Fruit fly (Drosophila melanogaster) whole organism, embryonic: ENCODE data around the gene CG5500.

ENCODE experiments used
- Asciz ChIP-seq: fragments of 200-800 bp; sonication (Bioruptor generic); optimal IDR thresholded peaks from 2 replicates; lab custom pipeline; 2017; ENCODE audit warnings: missing biosample characterization, mild to moderate bottlenecking, missing genetic modification characterization, missing genetic modification reagents
- Awh ChIP-seq: fragments of 200-800 bp; sonication (Bioruptor generic); IDR thresholded peaks from 2 replicates; pipeline ENCODE4, ENCODE4 v1.3.6; 2022; ENCODE audit warnings: missing biosample characterization, missing genetic modification characterization
- Bdp1 ChIP-seq: fragments of 200-800 bp; sonication (Bioruptor generic); optimal IDR thresholded peaks from 3 replicates; lab custom pipeline; 2016; ENCODE audit warnings: missing biosample characterization, missing genetic modification characterization
- BtbVII ChIP-seq: fragments of 200-800 bp; sonication (Bioruptor generic); optimal IDR thresholded peaks from 3 replicates; lab custom pipeline; 2017; ENCODE audit warnings: missing biosample characterization, mild to moderate bottlenecking, missing genetic modification characterization
- CG11093 ChIP-seq: fragments of 200-800 bp; sonication (Bioruptor generic); IDR thresholded peaks from 3 replicates; pipeline ENCODE4 v1.3.6; 2022; ENCODE audit warnings: missing biosample characterization, missing genetic modification characterization
- CG11398 ChIP-seq: fragments of 200-800 bp; sonication (Bioruptor generic); optimal IDR thresholded peaks from 2 replicates; lab custom pipeline; 2016; ENCODE audit warnings: missing biosample characterization, missing genetic modification characterization
- CG1233 ChIP-seq: fragments of 200-800 bp; sonication (Bioruptor generic); optimal IDR thresholded peaks from 4 replicates; lab custom pipeline; 2018; ENCODE audit warnings: missing biosample characterization, mild to moderate bottlenecking, missing genetic modification characterization
- CG12942 ChIP-seq: fragments of 200-800 bp; sonication (Bioruptor generic); optimal IDR thresholded peaks from 3 replicates; lab custom pipeline; 2016; ENCODE audit warnings: missing biosample characterization, missing genetic modification characterization
- CG13424 ChIP-seq: fragments of 200-800 bp; sonication (Bioruptor generic); optimal IDR thresholded peaks from 2 replicates; lab custom pipeline; 2019; ENCODE audit warnings: missing biosample characterization, mild to moderate bottlenecking, missing genetic modification characterization, moderate library complexity
- CG1602 ChIP-seq: fragments of 200-800 bp; sonication (Bioruptor generic); optimal IDR thresholded peaks from 3 replicates; lab custom pipeline; 2016; ENCODE audit warnings: missing biosample characterization, missing genetic modification characterization
- CG2129 ChIP-seq: fragments of 200-800 bp; sonication (Bioruptor generic); IDR thresholded peaks from 2 replicates; pipeline ENCODE4 v1.3.6; 2022; ENCODE audit warnings: missing biosample characterization, missing genetic modification characterization; ENCODE audit not compliant: partially characterized antibody
- CG30431 ChIP-seq: fragments of 200-800 bp; sonication (Bioruptor generic); optimal IDR thresholded peaks from 2 replicates; lab custom pipeline; 2017; ENCODE audit warnings: missing biosample characterization, missing genetic modification characterization
- CG42726 ChIP-seq: fragments of 200-800 bp; sonication (Bioruptor generic); IDR thresholded peaks from 2 replicates; pipeline ENCODE4 v1.3.6; 2022; ENCODE audit warnings: missing biosample characterization, missing genetic modification characterization; ENCODE audit not compliant: partially characterized antibody
- CG4730 ChIP-seq: fragments of 200-800 bp; sonication (Bioruptor generic); IDR thresholded peaks from 2 replicates; pipeline ENCODE4 v1.3.6; 2022; ENCODE audit warnings: missing biosample characterization, missing genetic modification characterization
- CG5180 ChIP-seq: fragments of 200-800 bp; sonication (Bioruptor generic); optimal IDR thresholded peaks from 3 replicates; lab custom pipeline; 2017; ENCODE audit warnings: missing biosample characterization, missing genetic modification characterization, mild to moderate bottlenecking, moderate library complexity, missing genetic modification reagents
- CG8290 ChIP-seq, 3 experiments: fragments of 200-800 bp; sonication (Bioruptor generic); optimal IDR thresholded peaks; 2 replicates each; lab custom pipeline; 2016 to 2019; ENCODE audit warnings: missing biosample characterization in 3 of 3, missing genetic modification characterization in 3 of 3, mild to moderate bottlenecking in 2 of 3, moderate library complexity in 1 of 3
- CG9876 ChIP-seq: fragments of 200-800 bp; sonication (Bioruptor generic); optimal IDR thresholded peaks from 2 replicates; lab custom pipeline; 2016; ENCODE audit warnings: missing biosample characterization, missing genetic modification characterization
- CoRest ChIP-seq: fragments of 200-800 bp; sonication (Bioruptor generic); optimal IDR thresholded peaks from 3 replicates; lab custom pipeline; 2018; ENCODE audit warnings: missing biosample characterization, mild to moderate bottlenecking, missing genetic modification characterization, moderate library complexity
- D ChIP-seq, 2 experiments: fragments of 200-800 bp in 1 of 2; fragments of >200 bp in 1 of 2; sonication (Bioruptor generic) in 1 of 2; optimal IDR thresholded peaks; 2 replicates in 1 of 2; 3 replicates in 1 of 2; lab custom pipeline; 2017; ENCODE audit warnings: mild to moderate bottlenecking in 1 of 2, missing biosample characterization in 1 of 2, missing genetic modification characterization in 1 of 2, missing genetic modification reagents in 1 of 2
- Dp ChIP-seq: fragments of 200-800 bp; sonication (Bioruptor generic); optimal IDR thresholded peaks from 2 replicates; lab custom pipeline; 2018; ENCODE audit warnings: missing biosample characterization, mild to moderate bottlenecking, missing genetic modification characterization, moderate library complexity
- Fer3 ChIP-seq: fragments of 200-800 bp; sonication (Bioruptor generic); optimal IDR thresholded peaks from 2 replicates; lab custom pipeline; 2018; ENCODE audit warnings: missing biosample characterization, mild to moderate bottlenecking, missing genetic modification characterization, moderate library complexity
- HmgD ChIP-seq: fragments of 200-800 bp; sonication (Bioruptor generic); optimal IDR thresholded peaks from 3 replicates; lab custom pipeline; 2016; ENCODE audit warnings: missing biosample characterization, missing genetic modification characterization
- Hr39 ChIP-seq: fragments of >200 bp; optimal IDR thresholded peaks from 2 replicates; lab custom pipeline; 2017
- Hr51 ChIP-seq, 2 experiments: fragments of 200-800 bp; sonication (Bioruptor generic); optimal IDR thresholded peaks; 2 replicates in 1 of 2; 3 replicates in 1 of 2; lab custom pipeline; 2016 to 2018; ENCODE audit warnings: missing biosample characterization in 2 of 2, missing genetic modification characterization in 2 of 2, mild to moderate bottlenecking in 1 of 2, moderate library complexity in 1 of 2
- Lhr ChIP-seq: fragments of 200-800 bp; sonication (Bioruptor generic); optimal IDR thresholded peaks from 3 replicates; lab custom pipeline; 2017; ENCODE audit warnings: mild to moderate bottlenecking, missing biosample characterization, missing genetic modification reagents, missing genetic modification characterization
- Mad ChIP-seq: fragments of 200-800 bp; sonication (Bioruptor generic); optimal IDR thresholded peaks from 2 replicates; lab custom pipeline; 2016; ENCODE audit warnings: missing biosample characterization, missing genetic modification characterization
- Med ChIP-seq: fragments of 200-800 bp; sonication (Bioruptor generic); peaks from one replicate; lab custom pipeline; 2016; ENCODE audit warnings: missing biosample characterization, missing genetic modification characterization, mild to moderate bottlenecking, inconsistent platforms, moderate library complexity
- Meics ChIP-seq: fragments of 200-800 bp; sonication (Bioruptor generic); optimal IDR thresholded peaks from 2 replicates; lab custom pipeline; 2017; ENCODE audit warnings: missing biosample characterization, mild to moderate bottlenecking, missing genetic modification characterization
- NK7.1 ChIP-seq: fragments of 200-800 bp; sonication (Bioruptor generic); optimal IDR thresholded peaks from 3 replicates; lab custom pipeline; 2016; ENCODE audit warnings: missing biosample characterization, missing genetic modification characterization
- NfI ChIP-seq: fragments of 200-800 bp; sonication (Bioruptor generic); optimal IDR thresholded peaks from 3 replicates; lab custom pipeline; 2018; ENCODE audit warnings: missing biosample characterization, mild to moderate bottlenecking, missing genetic modification characterization, moderate library complexity
- Opbp ChIP-seq: fragments of 200-800 bp; sonication (Bioruptor generic); IDR thresholded peaks from 3 replicates; pipeline ENCODE4 v1.3.6; 2022; ENCODE audit warnings: missing biosample characterization, missing genetic modification characterization; ENCODE audit not compliant: partially characterized antibody
- Ravus ChIP-seq: fragments of 200-800 bp; sonication (Bioruptor generic); IDR thresholded peaks from 2 replicates; pipeline ENCODE4 v1.3.6; 2022; ENCODE audit warnings: missing biosample characterization, missing genetic modification characterization
- Rx ChIP-seq: fragments of 200-800 bp; sonication (Bioruptor generic); IDR thresholded peaks from 2 replicates; pipeline ENCODE4 v1.3.6; 2022; ENCODE audit warnings: missing biosample characterization, missing genetic modification characterization
- Scr ChIP-seq: fragments of 200-800 bp; sonication (Bioruptor generic); IDR thresholded peaks from 2 replicates; pipeline ENCODE4 v1.3.6; 2022; ENCODE audit warnings: missing biosample characterization, missing genetic modification characterization; ENCODE audit not compliant: partially characterized antibody
- Spps ChIP-seq: fragments of 200-800 bp; sonication (Bioruptor generic); optimal IDR thresholded peaks from 2 replicates; lab custom pipeline; 2018; ENCODE audit warnings: missing biosample characterization, mild to moderate bottlenecking, missing genetic modification characterization
- ap ChIP-seq: fragments of 200-800 bp; sonication (Bioruptor generic); IDR thresholded peaks from 2 replicates; pipeline ENCODE4 v1.3.6; 2022; ENCODE audit warnings: missing biosample characterization, missing genetic modification characterization
- bigmax ChIP-seq: fragments of 200-800 bp; sonication (Bioruptor generic); optimal IDR thresholded peaks from 2 replicates; lab custom pipeline; 2018; ENCODE audit warnings: missing biosample characterization, mild to moderate bottlenecking, missing genetic modification characterization
- disco-r ChIP-seq: fragments of 200-800 bp; sonication (Bioruptor generic); optimal IDR thresholded peaks from 2 replicates; lab custom pipeline; 2016; ENCODE audit warnings: missing biosample characterization, missing genetic modification characterization
- ems ChIP-seq: fragments of 200-800 bp; sonication (Bioruptor generic); optimal IDR thresholded peaks from 3 replicates; lab custom pipeline; 2016; ENCODE audit warnings: missing biosample characterization, missing genetic modification characterization
- ewg ChIP-seq: fragments of 200-800 bp; sonication (Bioruptor generic); optimal IDR thresholded peaks from 3 replicates; lab custom pipeline; 2017; ENCODE audit warnings: mild to moderate bottlenecking, missing biosample characterization, missing genetic modification reagents, missing genetic modification characterization
- eyg ChIP-seq: fragments of 200-800 bp; sonication (Bioruptor generic); optimal IDR thresholded peaks from 3 replicates; lab custom pipeline; 2016; ENCODE audit warnings: missing biosample characterization, missing genetic modification characterization
- gfzf ChIP-seq: fragments of 200-800 bp; sonication (Bioruptor generic); optimal IDR thresholded peaks from 2 replicates; lab custom pipeline; 2016; ENCODE audit warnings: missing biosample characterization, mild to moderate bottlenecking, missing genetic modification characterization, moderate library complexity
- hth ChIP-seq: fragments of >200 bp; optimal IDR thresholded peaks from 2 replicates; lab custom pipeline; 2017; ENCODE audit warnings: inconsistent platforms
- peb ChIP-seq: fragments of 200-800 bp; sonication (Bioruptor generic); IDR thresholded peaks from 2 replicates; pipeline ENCODE4 v1.3.6; 2022; ENCODE audit warnings: missing biosample characterization, missing genetic modification characterization
- pho ChIP-seq: fragments of 200-800 bp; sonication (Bioruptor generic); optimal IDR thresholded peaks from 2 replicates; lab custom pipeline; 2016; ENCODE audit warnings: missing biosample characterization, missing genetic modification characterization
- rib ChIP-seq: fragments of 200-800 bp; sonication (Bioruptor generic); IDR thresholded peaks from 2 replicates; pipeline ENCODE4 v1.3.6; 2022; ENCODE audit warnings: missing biosample characterization, missing genetic modification characterization
- tap ChIP-seq: fragments of 200-800 bp; optimal IDR thresholded peaks from 3 replicates; lab custom pipeline; 2019; ENCODE audit warnings: missing biosample characterization, mild to moderate bottlenecking, missing genetic modification characterization, moderate library complexity
- tio ChIP-seq: fragments of 200-800 bp; sonication (Bioruptor generic); optimal IDR thresholded peaks from 2 replicates; lab custom pipeline; 2017; ENCODE audit warnings: missing biosample characterization, missing genetic modification characterization, inconsistent platforms
- toy ChIP-seq: fragments of 200-800 bp; sonication (Bioruptor generic); IDR thresholded peaks from 2 replicates; pipeline ENCODE4 v1.3.6; 2022; ENCODE audit warnings: missing biosample characterization, missing genetic modification characterization
- tx ChIP-seq: fragments of 200-800 bp; sonication (Bioruptor generic); optimal IDR thresholded peaks from 2 replicates; lab custom pipeline; 2016; ENCODE audit warnings: missing biosample characterization, missing genetic modification characterization
- wdn ChIP-seq: fragments of 200-800 bp; sonication (Bioruptor generic); IDR thresholded peaks from 2 replicates; pipeline ENCODE4 v1.3.6; 2022; ENCODE audit warnings: missing biosample characterization, missing genetic modification characterization

CG5500 gene

DNA sequence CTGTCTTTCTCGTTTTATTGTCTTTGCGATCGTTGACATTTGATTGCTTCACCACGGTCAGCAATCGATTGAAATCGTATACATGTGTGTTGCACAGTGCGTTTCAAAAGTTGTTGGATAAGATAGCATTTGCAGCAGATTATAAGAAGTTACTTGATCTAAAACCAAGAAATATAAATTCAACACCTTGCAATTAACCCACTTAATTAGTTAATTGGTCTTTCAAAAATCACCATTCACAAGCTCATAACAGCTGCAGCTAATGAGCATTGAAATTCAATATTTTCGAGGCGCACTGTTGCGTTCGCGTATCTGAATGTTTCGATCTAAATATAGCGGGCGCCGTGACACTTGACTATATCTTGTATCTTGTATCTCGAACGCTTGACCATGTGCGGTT is 16.3 kb downstream of the CG5500 start (continued):
- TF ChIP-seq CoRest: peak; percentile 62
- TF ChIP-seq gfzf (GFP tag; lab: Kevin White, UChicago): no peak
- TF ChIP-seq toy (GFP tag; lab: Robert Waterston, UW): no peak
- no peak for TF ChIP-seq CG8290 (GFP tag; optimal IDR thresholded peaks at IDR 0.05; lab: Kevin White, UChicago)
- peak in 1 of 2 experiments; percentile 41 for TF ChIP-seq CG8290 (tag; optimal IDR thresholded peaks at IDR 0.05; lab: Kevin White, UChicago)
- TF ChIP-seq ewg (GFP tag; lab: Kevin White, UChicago): no peak
- TF ChIP-seq peb (GFP tag; lab: Robert Waterston, UW): no peak
- no peak for TF ChIP-seq Scr (GFP tag; lab: Robert Waterston, UW)
- TF ChIP-seq tio (GFP tag; lab: Kevin White, UChicago): no peak
- TF ChIP-seq CG1602 (GFP tag; lab: Kevin White, UChicago): peak; percentile 7
- TF ChIP-seq Mad (GFP tag; lab: Kevin White, UChicago): no peak
- TF ChIP-seq HmgD (GFP tag; lab: Kevin White, UChicago): no peak
- TF ChIP-seq Fer3 (tag; lab: Kevin White, UChicago): no peak
- TF ChIP-seq Opbp (GFP tag; lab: Robert Waterston, UW): no peak
- TF ChIP-seq tap: no peak
- no peak for TF ChIP-seq D (optimal IDR thresholded peaks at IDR 0.05; lab: Kevin White, UChicago)
- no peak for TF ChIP-seq D (GFP tag; optimal IDR thresholded peaks at IDR 0.05; lab: Kevin White, UChicago)
- peak; percentile 45 for TF ChIP-seq CG13424 (tag; lab: Kevin White, UChicago)
- no peak for TF ChIP-seq hth (lab: Kevin White, UChicago)
- no peak for TF ChIP-seq bigmax
- no peak for TF ChIP-seq wdn
- no peak for TF ChIP-seq CG1233 (GFP tag; lab: Kevin White, UChicago)
- no peak for TF ChIP-seq CG9876 (GFP tag; lab: Kevin White, UChicago)
- no peak for TF ChIP-seq Spps (tag; lab: Kevin White, UChicago)
- TF ChIP-seq Hr51 (GFP tag; optimal IDR thresholded peaks at IDR 0.05; lab: Kevin White, UChicago): peak in 1 of 2 experiments; percentile 65
- peak; percentile 13 for TF ChIP-seq disco-r (GFP tag; lab: Kevin White, UChicago)
- no peak for TF ChIP-seq Asciz
- peak; percentile 63 for TF ChIP-seq Med (GFP tag; lab: Kevin White, UChicago)
- TF ChIP-seq NfI: peak; percentile 23
- no peak for TF ChIP-seq CG30431 (GFP tag; lab: Kevin White, UChicago)
- TF ChIP-seq eyg (GFP tag; lab: Kevin White, UChicago): no peak
- no peak for TF ChIP-seq Ravus (GFP tag; lab: Robert Waterston, UW)
- TF ChIP-seq NK7.1 (GFP tag; lab: Kevin White, UChicago): no peak
- TF ChIP-seq pho (GFP tag; lab: Kevin White, UChicago): no peak
- TF ChIP-seq Dp: no peak
- TF ChIP-seq rib (GFP tag; lab: Robert Waterston, UW): no peak
- no peak for TF ChIP-seq CG11398 (GFP tag; lab: Kevin White, UChicago)
- peak; percentile 72 for TF ChIP-seq Awh (GFP tag; lab: Robert Waterston, UW)
- TF ChIP-seq Hr39 (lab: Kevin White, UChicago): no peak
- TF ChIP-seq CG11093 (GFP tag; lab: Robert Waterston, UW): 0 out of 3 replicates have a peak, but pooled peaks have one; percentile 21
- no peak for TF ChIP-seq CG12942 (GFP tag; lab: Kevin White, UChicago)
- no peak for TF ChIP-seq CG42726
- TF ChIP-seq CG5180 (GFP tag; lab: Kevin White, UChicago): peak; percentile 29
- TF ChIP-seq Lhr (GFP tag; lab: Kevin White, UChicago): no peak
- TF ChIP-seq Rx: peak; percentile 14; the same call in 1 of the 2 replicates
- no peak for TF ChIP-seq ap (GFP tag; lab: Robert Waterston, UW)
- no peak for TF ChIP-seq BtbVII
- peak; percentile 28 for TF ChIP-seq Meics (GFP tag; lab: Kevin White, UChicago)
- no peak for TF ChIP-seq Bdp1 (GFP tag; lab: Kevin White, UChicago)
- TF ChIP-seq CG4730: no peak
- TF ChIP-seq tx (GFP tag; lab: Kevin White, UChicago): peak; percentile 16
- TF ChIP-seq ems (GFP tag; lab: Kevin White, UChicago): no peak
- TF ChIP-seq CG2129: no peak
